Worm (Caenorhabditis elegans) whole organism, L4 larva: ENCODE measurements around the gene mdt-11.
"Not testable (repeated sequence)": the region's sequence is repeated elsewhere in the genome, so short reads cannot be mapped to it uniquely, and the experiment has no call there.

Source experiments
- F26F4.8 ChIP-seq: fragments of 200-800 bp; sonication (Bioruptor generic); conservative IDR thresholded peaks from 2 replicates; pipeline ENCODE4 v1.3.6; 2022; ENCODE audit warnings: missing genetic modification characterization, missing compliant biosample characterization
- F49E8.2 ChIP-seq: sonication (generic microtip); optimal IDR thresholded peaks from 2 replicates; lab custom pipeline; 2016; ENCODE audit warnings: missing compliant biosample characterization, mild to moderate bottlenecking, missing genetic modification characterization, borderline replicate concordance
- R02D3.7 ChIP-seq: fragments of 150-350 bp; sonication (generic microtip); optimal IDR thresholded peaks from 3 replicates; lab custom pipeline; 2014; ENCODE audit warnings: missing biosample characterization, missing genetic modification characterization
- Y48G9A.11 ChIP-seq: fragments of 200-800 bp; sonication (Bioruptor generic); IDR thresholded peaks from 2 replicates; pipeline ENCODE4 v1.3.6; 2022; ENCODE audit warnings: missing genetic modification reagents, missing genetic modification characterization, missing compliant biosample characterization
- aha-1 ChIP-seq: fragments of 150-350 bp; peaks from one replicate; lab custom pipeline; 2014; ENCODE audit warnings: missing biosample characterization, missing genetic modification characterization
- ama-1 ChIP-seq: fragments of 150-350 bp; optimal IDR thresholded peaks from 2 replicates; lab custom pipeline; 2014; ENCODE audit warnings: inconsistent platforms, mixed read lengths
- attf-4 ChIP-seq: sonication (generic microtip); optimal IDR thresholded peaks from 3 replicates; lab custom pipeline; 2017; ENCODE audit warnings: missing biosample characterization, missing genetic modification characterization
- ceh-20 ChIP-seq: fragments of 200-800 bp; sonication (Bioruptor generic); IDR thresholded peaks from 2 replicates; pipeline ENCODE4 v1.3.6; 2022; ENCODE audit warnings: missing genetic modification reagents, missing genetic modification characterization, missing compliant biosample characterization
- ces-1 ChIP-seq: fragments of 150-350 bp; sonication (generic microtip); optimal IDR thresholded peaks from 4 replicates; lab custom pipeline; 2014; ENCODE audit warnings: missing biosample characterization, missing genetic modification reagents, missing genetic modification characterization
- cey-2 ChIP-seq: sonication (generic microtip); optimal IDR thresholded peaks from 3 replicates; lab custom pipeline; 2017; ENCODE audit warnings: missing genetic modification characterization, mild to moderate bottlenecking, missing compliant biosample characterization, antibody characterized with exemption, borderline replicate concordance; ENCODE audit not compliant: insufficient read depth
- ctbp-1 ChIP-seq: fragments of 200-800 bp; sonication (Bioruptor generic); IDR thresholded peaks from 2 replicates; pipeline ENCODE4 v1.3.6; 2022; ENCODE audit warnings: missing genetic modification reagents, missing genetic modification characterization, missing compliant biosample characterization
- daf-12 ChIP-seq: fragments of 150-350 bp; optimal IDR thresholded peaks from 2 replicates; lab custom pipeline; 2014; ENCODE audit warnings: missing biosample characterization, missing genetic modification reagents, missing genetic modification characterization
- daf-19 ChIP-seq: fragments of 200-800 bp; sonication (Bioruptor generic); conservative IDR thresholded peaks from 2 replicates; pipeline ENCODE4 v1.3.6; 2022; ENCODE audit warnings: missing genetic modification characterization, missing compliant biosample characterization
- daf-8 ChIP-seq: fragments of 200-800 bp; sonication (Bioruptor generic); IDR thresholded peaks from 2 replicates; pipeline ENCODE4 v1.3.6; 2022; ENCODE audit warnings: missing genetic modification characterization, missing compliant biosample characterization
- dpl-1 ChIP-seq: fragments of 150-350 bp; optimal IDR thresholded peaks from 2 replicates; lab custom pipeline; 2014; ENCODE audit warnings: missing biosample characterization, missing genetic modification reagents, missing genetic modification characterization
- egl-27 ChIP-seq: sonication (generic microtip); optimal IDR thresholded peaks from 3 replicates; lab custom pipeline; 2017; ENCODE audit warnings: missing biosample characterization, missing genetic modification reagents, missing genetic modification characterization
- egl-43 ChIP-seq: fragments of 200-800 bp; sonication (Bioruptor generic); IDR thresholded peaks from 2 replicates; pipeline ENCODE4 v1.3.6; 2022; ENCODE audit warnings: missing genetic modification reagents, missing genetic modification characterization, missing compliant biosample characterization
- hif-1 ChIP-seq, 2 experiments: sonication (generic microtip); optimal IDR thresholded peaks; 2 replicates each; lab custom pipeline; 2016 to 2017; ENCODE audit warnings: missing compliant biosample characterization in 2 of 2, missing genetic modification characterization in 2 of 2, missing genetic modification reagents in 2 of 2, missing genotype in 2 of 2, mild to moderate bottlenecking in 1 of 2
- lin-13 ChIP-seq: fragments of 150-350 bp; optimal IDR thresholded peaks from 2 replicates; lab custom pipeline; 2014; ENCODE audit warnings: missing biosample characterization, missing genetic modification reagents, missing genetic modification characterization
- lsy-2 ChIP-seq, 2 experiments: fragments of 150-350 bp in 1 of 2; sonication (generic microtip) in 1 of 2; optimal IDR thresholded peaks; 2 replicates each; lab custom pipeline; 2014 to 2017; ENCODE audit warnings: missing biosample characterization in 2 of 2, missing genetic modification characterization in 2 of 2
- mdt-29 ChIP-seq: fragments of 200-800 bp; sonication (Bioruptor generic); IDR thresholded peaks from 2 replicates; pipeline ENCODE4 v1.3.6; 2022; ENCODE audit warnings: missing genetic modification reagents, missing genetic modification characterization, missing compliant biosample characterization
- mes-2 ChIP-seq: sonication (generic microtip); optimal IDR thresholded peaks from 2 replicates; lab custom pipeline; 2016; ENCODE audit warnings: missing genotype, mild to moderate bottlenecking, missing genetic modification characterization, missing compliant biosample characterization; ENCODE audit not compliant: poor library complexity, severe bottlenecking
- mxl-3 ChIP-seq: fragments of 200-800 bp; sonication (Bioruptor generic); optimal IDR thresholded peaks from 2 replicates; lab custom pipeline; 2018; ENCODE audit warnings: mild to moderate bottlenecking, missing genetic modification characterization, missing compliant biosample characterization
- nhr-11 ChIP-seq: fragments of 150-350 bp; optimal IDR thresholded peaks from 2 replicates; lab custom pipeline; 2014; ENCODE audit warnings: missing biosample characterization, missing genetic modification characterization
- nhr-111 ChIP-seq: fragments of 200-800 bp; sonication (Bioruptor generic); optimal IDR thresholded peaks from 2 replicates; lab custom pipeline; 2018; ENCODE audit warnings: mild to moderate bottlenecking, missing genetic modification characterization, missing compliant biosample characterization
- nhr-48 ChIP-seq: sonication (generic microtip); optimal IDR thresholded peaks from 2 replicates; lab custom pipeline; 2016; ENCODE audit warnings: mild to moderate bottlenecking, missing genetic modification characterization, missing compliant biosample characterization
- nhr-6 ChIP-seq: fragments of 150-350 bp; optimal IDR thresholded peaks from 2 replicates; lab custom pipeline; 2014; ENCODE audit warnings: missing biosample characterization, missing genetic modification characterization
- nhr-77 ChIP-seq: fragments of 150-350 bp; optimal IDR thresholded peaks from 2 replicates; lab custom pipeline; 2014; ENCODE audit warnings: missing biosample characterization, missing genetic modification characterization
- pha-4 ChIP-seq, 2 experiments: fragments of 150-350 bp in 1 of 2; fragments of 200-800 bp in 1 of 2; sonication (Bioruptor generic) in 1 of 2; IDR thresholded peaks in 1 of 2; optimal IDR thresholded peaks in 1 of 2; 2 replicates each; pipeline versions ENCODE4 v1.3.6 to Lab custom; 2014 to 2022; ENCODE audit warnings: missing genetic modification characterization in 2 of 2, missing genetic modification reagents in 2 of 2, missing biosample characterization in 1 of 2, missing compliant biosample characterization in 1 of 2
- rbr-2 ChIP-seq: sonication (generic microtip); optimal IDR thresholded peaks from 2 replicates; lab custom pipeline; 2016; ENCODE audit warnings: missing genotype, missing genetic modification characterization, missing compliant biosample characterization
- spr-3 ChIP-seq: fragments of 200-800 bp; sonication (Bioruptor generic); optimal IDR thresholded peaks from 2 replicates; lab custom pipeline; 2018; ENCODE audit warnings: mild to moderate bottlenecking, missing genetic modification characterization, missing compliant biosample characterization
- tra-1 ChIP-seq: fragments of 200-800 bp; sonication (Bioruptor generic); IDR thresholded peaks from 2 replicates; pipeline ENCODE4 v1.3.6; 2022; ENCODE audit warnings: missing genetic modification reagents, missing genetic modification characterization, missing compliant biosample characterization
- unc-130 ChIP-seq: sonication (generic microtip); optimal IDR thresholded peaks from 2 replicates; lab custom pipeline; 2016; ENCODE audit warnings: missing genetic modification reagents, missing genetic modification characterization, missing compliant biosample characterization
- unc-39 ChIP-seq: sonication (generic microtip); optimal IDR thresholded peaks from 2 replicates; lab custom pipeline; 2017; ENCODE audit warnings: missing biosample characterization, missing genetic modification characterization
- unc-62 ChIP-seq, 3 experiments: fragments of 150-350 bp in 1 of 3; sonication (generic microtip); optimal IDR thresholded peaks in 2 of 3; peaks in 1 of 3; 1 replicate in 1 of 3; 2 replicates in 2 of 3; lab custom pipeline; 2014 to 2017; ENCODE audit warnings: missing biosample characterization in 3 of 3, missing genetic modification characterization in 3 of 3, missing genetic modification reagents in 3 of 3, missing genotype in 1 of 3
- zag-1 ChIP-seq: fragments of 150-350 bp; optimal IDR thresholded peaks from 2 replicates; lab custom pipeline; 2014; ENCODE audit warnings: missing biosample characterization, missing genetic modification characterization
- zfp-3 ChIP-seq: fragments of 200-800 bp; sonication (Bioruptor generic); conservative IDR thresholded peaks from 2 replicates; pipeline ENCODE4 v1.3.6; 2022; ENCODE audit warnings: missing genetic modification reagents, missing genetic modification characterization, missing compliant biosample characterization
- zip-11 ChIP-seq: fragments of 200-800 bp; sonication (Bioruptor generic); IDR thresholded peaks from 2 replicates; pipeline ENCODE4 v1.3.6; 2022; ENCODE audit warnings: missing genetic modification characterization, missing compliant biosample characterization
- zip-2 ChIP-seq: fragments of 150-350 bp; optimal IDR thresholded peaks from 2 replicates; lab custom pipeline; 2014; ENCODE audit warnings: missing biosample characterization, missing genetic modification characterization

mdt-11 gene

DNA sequence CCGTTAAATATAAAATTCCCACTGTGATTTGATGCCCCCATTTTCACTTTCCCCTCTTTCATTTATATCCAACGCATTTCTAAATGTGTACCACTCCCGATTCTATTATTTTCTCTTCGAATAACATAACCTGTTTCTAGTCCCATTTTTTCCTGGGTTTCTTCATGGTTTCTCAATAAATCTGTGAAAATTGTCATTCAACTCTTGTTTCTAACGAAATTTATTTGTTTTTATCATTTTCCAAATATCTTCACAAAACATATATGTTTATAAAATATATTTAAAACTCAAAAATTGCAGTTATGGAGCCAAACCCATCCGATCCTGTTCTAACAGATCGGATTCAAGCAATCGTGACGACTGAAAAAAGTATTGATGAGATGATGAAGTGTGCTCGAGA lies at the start of gene mdt-11:
Gene mdt-11 (plus strand): TSS at position 301 of the 400 bp plus-strand sequence.
- TF ChIP-seq aha-1 (tag; lab: Kevin White, UChicago) (peak; percentile 55), ctbp-1 (GFP tag; lab: Robert Waterston, UW) (no peak)

DNA sequence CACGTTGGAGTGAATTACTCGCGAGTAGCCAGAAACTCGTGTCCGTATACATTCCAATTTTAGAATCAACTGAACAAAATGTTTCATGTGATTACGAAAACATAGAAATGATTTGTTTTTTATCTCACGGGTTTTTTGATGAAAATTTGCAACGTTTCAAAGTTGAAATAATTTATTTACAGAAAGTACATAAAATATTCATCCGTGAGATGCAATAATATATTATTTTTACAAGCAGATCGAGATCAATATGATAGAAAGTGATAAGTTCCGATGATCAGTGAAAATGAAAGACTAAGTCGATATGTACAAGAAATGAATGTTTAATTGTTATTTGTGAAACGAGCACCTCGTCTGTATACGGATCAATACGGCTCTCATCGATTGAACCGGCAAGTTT lies 40.7 kb upstream of the mdt-11 start, which contains the start of gene C27F2.6:
Gene C27F2.6 (minus strand): TSS at position 101 of the 400 bp plus-strand sequence.
- not testable (repeated sequence) for TF ChIP-seq attf-4 (tag; lab: Kevin White, UChicago); pha-4 (GFP tag; IDR thresholded peaks at IDR 0.05; lab: Robert Waterston, UW); pha-4 (tag; optimal IDR thresholded peaks at IDR 0.05; lab: Kevin White, UChicago); daf-8 (GFP tag; lab: Robert Waterston, UW)

DNA sequence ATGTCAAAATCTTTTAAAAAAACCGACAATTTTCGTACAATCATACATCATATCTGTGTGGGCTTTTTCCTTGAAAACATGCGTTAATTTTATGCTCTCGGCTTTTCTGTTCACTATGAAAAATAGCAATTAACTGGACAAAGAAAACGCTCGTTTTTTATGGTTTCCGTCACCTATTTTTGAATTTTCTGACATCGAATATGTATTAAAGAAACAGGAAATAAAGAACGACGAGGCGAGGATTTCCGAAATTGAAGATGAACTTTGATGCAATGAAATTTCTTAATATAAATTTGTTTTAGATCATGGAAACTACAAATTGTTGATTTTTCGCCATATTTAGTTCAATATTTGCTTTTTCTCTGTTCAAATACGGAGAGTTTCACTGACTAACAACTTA lies 37.1 kb upstream of the mdt-11 start:
- no peak for TF ChIP-seq egl-27 (tag; lab: Kevin White, UChicago)
- TF ChIP-seq unc-62 (GFP tag; optimal IDR thresholded peaks at IDR 0.05 in 1 of 2; lab: Kevin White, UChicago): peak in 1 of 2 experiments; percentile 92
- TF ChIP-seq unc-62 (tag; optimal IDR thresholded peaks at IDR 0.05; lab: Kevin White, UChicago): no peak
- TF ChIP-seq F26F4.8 (GFP tag; lab: Robert Waterston, UW): no peak

DNA sequence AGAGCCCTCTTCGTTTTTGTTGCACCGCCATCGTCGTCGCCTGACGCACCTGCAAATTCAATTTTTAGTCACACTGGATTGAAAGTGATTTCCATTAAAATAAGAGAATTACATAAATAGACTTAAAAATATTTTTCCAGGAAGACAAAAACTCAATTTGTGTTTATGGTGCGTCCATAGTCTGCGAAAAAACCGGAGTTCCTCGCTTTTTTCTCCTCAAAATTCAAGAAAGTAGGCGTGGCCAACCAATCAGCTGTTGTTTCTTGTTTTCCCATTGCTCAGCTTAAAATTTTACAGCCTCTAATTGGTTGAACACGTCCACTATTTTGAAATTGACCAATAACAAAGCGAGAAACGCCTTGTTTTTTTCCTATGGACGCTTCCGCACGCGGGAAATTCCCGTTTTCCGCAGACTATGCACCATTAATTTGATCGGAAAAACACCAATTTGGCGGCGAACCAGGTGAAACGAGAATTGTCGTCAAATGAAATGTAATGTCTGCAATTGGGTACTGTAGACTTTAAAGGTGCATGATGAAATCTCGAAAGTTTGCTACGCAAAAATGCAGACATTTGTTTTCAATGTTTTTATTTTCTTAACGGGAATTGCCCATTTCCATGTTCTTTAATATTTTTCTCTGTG lies 36.5 kb upstream of the mdt-11 start, which contains the start of gene C27F2.7:
Gene C27F2.7 (minus strand): TSS at position 51 of the 643 bp plus-strand sequence.
- TF ChIP-seq rbr-2 (no peak), F49E8.2 (tag; lab: Kevin White, UChicago) (peak; percentile 11), cey-2 (tag; lab: Kevin White, UChicago) (no peak), aha-1 (tag; lab: Kevin White, UChicago) (no peak), nhr-6 (tag; lab: Kevin White, UChicago) (no peak), nhr-48 (tag; lab: Kevin White, UChicago) (no peak), Y48G9A.11 (GFP tag; lab: Robert Waterston, UW) (peak; percentile 35; the same call in 1 of the 2 replicates), unc-130 (GFP tag; lab: Kevin White, UChicago) (peak; percentile 41)

DNA sequence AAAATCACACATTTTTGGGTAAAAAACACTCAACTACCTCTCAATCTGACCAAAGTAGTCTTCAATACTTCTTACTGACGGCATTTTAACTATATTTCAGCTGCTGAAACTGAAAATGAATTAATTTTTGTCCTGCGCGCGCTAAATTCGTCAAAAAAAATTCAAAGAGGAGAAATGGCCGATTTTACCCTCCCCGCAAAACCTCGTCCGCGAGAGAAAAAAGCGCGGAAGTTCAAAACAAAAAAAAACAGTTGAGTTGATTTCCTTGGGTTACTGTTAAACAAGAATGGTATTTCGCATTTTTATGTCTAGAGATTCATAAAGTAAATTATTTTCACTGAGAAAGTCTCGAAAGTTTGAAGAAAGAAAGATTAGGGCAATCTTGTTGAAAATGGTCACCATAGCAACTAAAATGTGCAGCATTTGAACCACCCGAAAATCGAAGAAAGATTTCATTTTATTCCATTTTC lies 34.2 kb upstream of the mdt-11 start, which contains the start of the genes C27F2.10 and wdr-60:
Gene C27F2.10 (minus strand): TSS at position 109 of the 470 bp plus-strand sequence.
Gene wdr-60 (plus strand): TSS at position 420 of the 470 bp plus-strand sequence.
- no peak for TF ChIP-seq zip-2 (tag; lab: Kevin White, UChicago)
- TF ChIP-seq spr-3 (GFP tag; lab: Kevin White, UChicago): no peak
- no peak for TF ChIP-seq zag-1 (tag; lab: Kevin White, UChicago)
- TF ChIP-seq zip-11: no peak
- peak in 1 of 2 experiments; percentile 31 for TF ChIP-seq hif-1 (tag; optimal IDR thresholded peaks at IDR 0.05; lab: Kevin White, UChicago)
- no peak for TF ChIP-seq tra-1 (GFP tag; lab: Robert Waterston, UW)
- TF ChIP-seq daf-19: no peak
- TF ChIP-seq lin-13 (GFP tag; lab: Kevin White, UChicago): no peak
- TF ChIP-seq mxl-3: no peak
- TF ChIP-seq zfp-3 (GFP tag; lab: Robert Waterston, UW): no peak
- TF ChIP-seq ceh-20 (GFP tag; lab: Robert Waterston, UW): no peak
- no peak for TF ChIP-seq daf-12 (tag; lab: Kevin White, UChicago)
- TF ChIP-seq nhr-6 (tag; lab: Kevin White, UChicago): no peak
- TF ChIP-seq dpl-1 (GFP tag; lab: Kevin White, UChicago): peak; percentile 82
- TF ChIP-seq ama-1: no peak
- TF ChIP-seq unc-39 (tag; lab: Kevin White, UChicago): no peak
- TF ChIP-seq mes-2: peak; percentile 92
- TF ChIP-seq nhr-77: no peak
- TF ChIP-seq nhr-111: no peak
- TF ChIP-seq egl-43 (GFP tag; lab: Robert Waterston, UW): no peak
- no peak for TF ChIP-seq egl-27 (tag; lab: Kevin White, UChicago)
- TF ChIP-seq nhr-11: no peak
- no peak for TF ChIP-seq mdt-29 (GFP tag; lab: Robert Waterston, UW)
- TF ChIP-seq ces-1 (GFP tag; lab: Kevin White, UChicago): no peak
- TF ChIP-seq lsy-2 (tag; optimal IDR thresholded peaks at IDR 0.05; lab: Kevin White, UChicago): peak in 1 of 2 experiments; percentile 4
- no peak for TF ChIP-seq R02D3.7 (tag; lab: Kevin White, UChicago)
